Fruit fly (Drosophila melanogaster) whole organism, prepupa: Measurements from ENCODE around the gene CG12017.

Experiments used
- CG6163 ChIP-seq: fragments of 200-800 bp; sonication (Bioruptor generic); IDR thresholded peaks from 3 replicates; pipeline ENCODE4 v1.3.6; 2022; ENCODE audit warnings: missing biosample characterization, missing genetic modification characterization
- Eip78C ChIP-seq: fragments of 200-800 bp; sonication (Bioruptor generic); peaks from one replicate; lab custom pipeline; 2016; ENCODE audit warnings: missing biosample characterization, missing genetic modification characterization
- Hr39 ChIP-seq: fragments of 200-800 bp; sonication (Bioruptor generic); optimal IDR thresholded peaks from 2 replicates; lab custom pipeline; 2016; ENCODE audit warnings: missing biosample characterization, missing genetic modification characterization
- Lpt ChIP-seq: fragments of 200-800 bp; sonication (Bioruptor generic); optimal IDR thresholded peaks from 3 replicates; lab custom pipeline; 2016; ENCODE audit warnings: missing biosample characterization, missing genetic modification characterization
- fd59A ChIP-seq: fragments of 200-800 bp; sonication (Bioruptor generic); optimal IDR thresholded peaks from 2 replicates; lab custom pipeline; 2017; ENCODE audit warnings: missing biosample characterization, mild to moderate bottlenecking, missing genetic modification characterization, missing genetic modification reagents
- fd85E ChIP-seq: fragments of 200-800 bp; sonication (Bioruptor generic); optimal IDR thresholded peaks from 3 replicates; lab custom pipeline; 2016; ENCODE audit warnings: missing biosample characterization, missing genetic modification characterization
- pdm3 ChIP-seq: fragments of 200-800 bp; sonication (Bioruptor generic); optimal IDR thresholded peaks from 3 replicates; lab custom pipeline; 2016; ENCODE audit warnings: missing biosample characterization, missing genetic modification characterization
- svp ChIP-seq: fragments of 200-800 bp; sonication (Bioruptor generic); peaks from one replicate; lab custom pipeline; 2016; ENCODE audit warnings: missing biosample characterization, missing genetic modification characterization

DNA sequence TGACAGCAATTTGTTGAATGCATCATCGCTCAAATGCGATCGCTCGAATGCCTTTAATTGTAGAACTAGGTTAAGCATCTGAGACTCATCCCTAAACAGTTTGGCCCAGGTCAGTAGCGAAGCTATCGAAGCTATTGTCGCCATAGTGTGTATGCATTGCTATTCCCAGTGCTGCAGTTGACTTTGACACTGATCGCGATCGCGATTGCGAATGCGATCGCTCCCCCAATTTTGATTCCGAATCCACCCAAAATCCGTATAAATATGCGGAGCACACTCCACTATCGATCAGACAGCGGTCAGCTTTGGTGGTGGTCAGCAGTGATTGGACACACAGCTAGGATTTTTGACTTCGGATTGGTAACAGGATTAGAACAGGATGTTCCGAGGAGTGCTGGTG, 49.7 kb downstream of the CG12017 start, which contains the start of gene CG14961:
- TF ChIP-seq fd59A (GFP tag; lab: Kevin White, UChicago) (no peak), Eip78C (GFP tag; lab: Kevin White, UChicago) (no peak), Hr39 (GFP tag; lab: Kevin White, UChicago) (no peak), fd85E (GFP tag; lab: Kevin White, UChicago) (no peak), Lpt (no peak), CG6163 (GFP tag; lab: Robert Waterston, UW) (no peak), svp (no peak), pdm3 (GFP tag; lab: Kevin White, UChicago) (no peak)
